Worm (Caenorhabditis elegans) whole organism, L2 larva: ENCODE results near the gene dsh-1.

Source experiments
- C34F6.9 ChIP-seq: fragments of 150-350 bp; optimal IDR thresholded peaks from 2 replicates; lab custom pipeline; 2014; ENCODE audit warnings: missing biosample characterization, missing genetic modification characterization
- F13H6.1 ChIP-seq: sonication (generic microtip); optimal IDR thresholded peaks from 2 replicates; lab custom pipeline; 2016; ENCODE audit warnings: missing genetic modification characterization, missing compliant biosample characterization
- R02D3.7 ChIP-seq: fragments of 150-350 bp; optimal IDR thresholded peaks from 2 replicates; lab custom pipeline; 2014; ENCODE audit warnings: missing biosample characterization, missing genetic modification characterization
- Y55F3AM.14 ChIP-seq: fragments of 200-800 bp; sonication (Bioruptor generic); optimal IDR thresholded peaks from 2 replicates; lab custom pipeline; 2018; ENCODE audit warnings: mild to moderate bottlenecking, missing genetic modification characterization, missing compliant biosample characterization
- alr-1 ChIP-seq: fragments of 150-350 bp; optimal IDR thresholded peaks from 2 replicates; lab custom pipeline; 2014; ENCODE audit warnings: missing biosample characterization, missing genetic modification characterization
- ama-1 ChIP-seq: fragments of 150-350 bp; optimal IDR thresholded peaks from 2 replicates; lab custom pipeline; 2018; ENCODE audit warnings: inconsistent platforms
- blmp-1 ChIP-seq: sonication (generic microtip); optimal IDR thresholded peaks from 2 replicates; lab custom pipeline; 2017; ENCODE audit warnings: missing genetic modification characterization, mild to moderate bottlenecking, missing compliant biosample characterization, antibody characterized with exemption, moderate library complexity; ENCODE audit not compliant: insufficient read depth
- crh-2 ChIP-seq: sonication (generic microtip); optimal IDR thresholded peaks from 2 replicates; lab custom pipeline; 2017; ENCODE audit warnings: missing biosample characterization, missing genetic modification characterization
- dmd-4 ChIP-seq: sonication (generic microtip); optimal IDR thresholded peaks from 2 replicates; lab custom pipeline; 2017; ENCODE audit warnings: missing biosample characterization, missing genetic modification characterization
- elt-1 ChIP-seq: fragments of 150-350 bp; optimal IDR thresholded peaks from 2 replicates; lab custom pipeline; 2014; ENCODE audit warnings: missing biosample characterization, missing genetic modification characterization
- fos-1 ChIP-seq: fragments of 150-350 bp; optimal IDR thresholded peaks from 2 replicates; lab custom pipeline; 2014; ENCODE audit warnings: missing biosample characterization, missing genetic modification characterization
- gmeb-1 ChIP-seq: fragments of 150-350 bp; optimal IDR thresholded peaks from 2 replicates; lab custom pipeline; 2014; ENCODE audit warnings: missing biosample characterization, missing genetic modification characterization
- lsy-2 ChIP-seq, 2 experiments: fragments of 150-350 bp in 1 of 2; sonication (generic microtip) in 1 of 2; optimal IDR thresholded peaks; 2 replicates each; lab custom pipeline; 2014 to 2017; ENCODE audit warnings: missing biosample characterization in 2 of 2, missing genetic modification characterization in 2 of 2
- mab-5 ChIP-seq: fragments of 150-350 bp; optimal IDR thresholded peaks from 2 replicates; lab custom pipeline; 2014; ENCODE audit warnings: missing biosample characterization, missing genetic modification characterization
- mbf-1 ChIP-seq: sonication (generic microtip); optimal IDR thresholded peaks from 2 replicates; lab custom pipeline; 2017; ENCODE audit warnings: missing biosample characterization, missing genetic modification characterization
- nhr-10 ChIP-seq: sonication (generic microtip); optimal IDR thresholded peaks from 2 replicates; lab custom pipeline; 2017; ENCODE audit warnings: missing biosample characterization, missing genetic modification characterization
- nhr-129 ChIP-seq: fragments of 150-350 bp; optimal IDR thresholded peaks from 2 replicates; lab custom pipeline; 2014; ENCODE audit warnings: missing biosample characterization, missing genetic modification characterization
- nhr-21 ChIP-seq: fragments of 150-350 bp; optimal IDR thresholded peaks from 2 replicates; lab custom pipeline; 2014; ENCODE audit warnings: missing biosample characterization, missing genetic modification characterization
- nhr-237 ChIP-seq: fragments of 150-350 bp; optimal IDR thresholded peaks from 2 replicates; lab custom pipeline; 2014; ENCODE audit warnings: missing biosample characterization, missing genetic modification characterization
- nhr-25 ChIP-seq: fragments of 150-350 bp; sonication (generic microtip); optimal IDR thresholded peaks from 3 replicates; lab custom pipeline; 2014; ENCODE audit warnings: missing biosample characterization, missing genetic modification characterization
- nhr-77 ChIP-seq: fragments of 150-350 bp; optimal IDR thresholded peaks from 2 replicates; lab custom pipeline; 2014; ENCODE audit warnings: missing biosample characterization, missing genetic modification characterization
- peb-1 ChIP-seq: fragments of 150-350 bp; optimal IDR thresholded peaks from 2 replicates; lab custom pipeline; 2014; ENCODE audit warnings: missing biosample characterization, missing genetic modification characterization
- skn-1 ChIP-seq: sonication (generic microtip); optimal IDR thresholded peaks from 2 replicates; lab custom pipeline; 2017; ENCODE audit warnings: missing biosample characterization, missing genetic modification characterization
- sma-3 ChIP-seq: sonication (generic microtip); optimal IDR thresholded peaks from 2 replicates; lab custom pipeline; 2016; ENCODE audit warnings: missing genetic modification reagents, missing genetic modification characterization, missing compliant biosample characterization
- sma-9 ChIP-seq, 2 experiments: fragments of 150-350 bp in 1 of 2; sonication (generic microtip) in 1 of 2; optimal IDR thresholded peaks; 2 replicates each; lab custom pipeline; 2014 to 2016; ENCODE audit warnings: missing genetic modification characterization in 2 of 2, mild to moderate bottlenecking in 1 of 2, missing biosample characterization in 1 of 2, missing compliant biosample characterization in 1 of 2, missing genetic modification reagents in 1 of 2, moderate library complexity in 1 of 2
- unc-39 ChIP-seq: fragments of 150-350 bp; optimal IDR thresholded peaks from 2 replicates; lab custom pipeline; 2014; ENCODE audit warnings: missing biosample characterization, missing genetic modification characterization
- unc-62 ChIP-seq: fragments of 150-350 bp; optimal IDR thresholded peaks from 2 replicates; lab custom pipeline; 2014; ENCODE audit warnings: missing biosample characterization, missing genetic modification reagents, missing genetic modification characterization
- zag-1 ChIP-seq: fragments of 150-350 bp; optimal IDR thresholded peaks from 2 replicates; lab custom pipeline; 2014; ENCODE audit warnings: missing biosample characterization, missing genetic modification characterization
- ztf-4 ChIP-seq: fragments of 150-350 bp; optimal IDR thresholded peaks from 2 replicates; lab custom pipeline; 2014; ENCODE audit warnings: missing biosample characterization, missing genetic modification characterization

The dsh-1 gene

DNA sequence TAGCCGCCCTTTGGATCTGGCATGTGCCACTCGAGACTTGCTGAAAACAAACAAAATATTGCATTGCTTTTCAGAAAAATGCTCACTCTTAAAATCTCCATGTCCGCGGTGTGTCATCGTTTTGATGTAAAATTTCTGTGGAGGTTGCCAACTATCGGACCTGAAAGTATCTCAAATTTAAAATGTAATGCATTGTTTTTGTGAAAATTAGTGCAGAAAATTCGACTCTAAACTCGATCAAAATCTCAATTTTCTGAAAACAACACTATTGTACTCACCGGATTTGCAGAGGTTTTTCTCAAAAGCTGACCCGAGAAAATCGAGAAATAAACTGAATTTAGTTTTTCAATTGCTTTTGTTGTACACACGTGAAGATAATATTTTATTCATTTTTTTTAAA lies 16.4 kb upstream of the dsh-1 start, which contains the start of gene T16D1.1:
Gene T16D1.1, minus strand, starts transcription at position 101 of the 400 bp plus-strand sequence.
- no peak for TF ChIP-seq Y55F3AM.14 (GFP tag; lab: Kevin White, UChicago)
- no peak for TF ChIP-seq zag-1 (tag; lab: Kevin White, UChicago)
- no peak for TF ChIP-seq alr-1 (tag; lab: Kevin White, UChicago)
- TF ChIP-seq, all 48 proteins: peak for 0

DNA sequence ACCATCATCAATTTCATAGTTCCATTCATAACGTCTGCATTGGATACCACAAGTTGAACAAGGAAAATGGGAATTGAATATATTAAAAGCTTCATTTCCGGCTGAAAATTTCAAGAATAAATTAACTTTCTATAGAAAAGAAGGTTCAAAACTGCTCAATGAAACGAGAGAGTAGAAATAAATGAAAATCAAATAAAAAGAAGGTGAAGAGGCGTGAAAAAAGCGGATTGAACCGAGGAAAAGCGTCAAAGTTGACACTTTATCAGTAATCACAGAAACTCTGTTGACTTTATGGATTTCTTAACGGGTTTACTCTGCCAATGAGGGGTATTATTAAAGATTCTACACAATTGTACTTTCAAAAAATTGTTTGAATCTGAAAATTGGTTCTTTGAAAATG lies 13.2 kb upstream of the dsh-1 start, which contains the start of gene pho-4:
Gene pho-4, minus strand, starts transcription at position 101 of the 400 bp plus-strand sequence.
- TF ChIP-seq ztf-4 (no peak), nhr-21 (tag; lab: Kevin White, UChicago) (no peak)

DNA sequence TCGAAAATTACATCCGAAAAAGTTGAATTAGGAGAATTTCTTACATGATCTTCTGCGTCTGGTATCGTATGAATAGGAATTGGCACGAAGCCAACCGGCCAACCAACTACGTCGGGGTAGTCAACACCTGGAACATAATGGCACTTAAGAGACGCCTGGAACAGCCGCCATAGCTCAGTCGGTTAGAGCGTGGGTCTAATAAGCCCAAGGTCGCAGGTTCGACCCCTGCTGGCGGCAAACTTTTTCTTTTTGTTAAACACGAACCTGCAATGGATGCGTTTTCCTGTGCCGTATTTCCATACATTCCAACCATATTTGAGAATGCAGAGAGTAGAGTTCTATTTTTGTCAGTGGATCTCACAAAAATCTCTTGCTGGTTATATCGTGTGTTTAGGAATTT lies 12.5 kb upstream of the dsh-1 start:
- TF ChIP-seq nhr-129 (tag; lab: Kevin White, UChicago) (peak; percentile 47), sma-9 (GFP tag; optimal IDR thresholded peaks at IDR 0.05; lab: Kevin White, UChicago) (peak; percentile 22), sma-9 (tag; optimal IDR thresholded peaks at IDR 0.05; lab: Kevin White, UChicago) (no peak), ztf-4 (no peak), gmeb-1 (tag; lab: Kevin White, UChicago) (peak; percentile 24), unc-39 (tag; lab: Kevin White, UChicago) (no peak)
- TF ChIP-seq, all 48 proteins: peak for 3

DNA sequence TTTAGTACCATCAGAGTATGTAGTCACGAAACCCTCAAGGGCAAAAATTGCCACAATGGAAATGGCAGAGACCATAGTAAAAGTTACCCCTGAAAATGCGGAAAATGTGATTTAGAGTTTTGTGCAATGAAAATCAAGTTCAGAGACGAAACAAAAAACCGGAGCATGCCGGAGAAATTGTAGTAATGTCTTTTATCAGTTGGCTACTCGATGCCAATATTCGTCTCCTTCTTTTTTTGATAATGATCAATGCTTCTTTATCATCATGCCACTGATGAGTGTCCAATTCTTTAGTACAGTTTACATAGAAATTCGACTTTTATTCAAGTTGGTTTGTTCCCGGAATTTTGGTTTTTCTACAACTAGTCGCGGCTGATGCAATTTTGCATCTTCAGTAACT lies 10.6 kb upstream of the dsh-1 start, which contains the start of gene pho-1:
Gene pho-1, minus strand, starts transcription at position 89 of the 400 bp plus-strand sequence.
- TF ChIP-seq blmp-1 (tag; lab: Kevin White, UChicago): no peak
- TF ChIP-seq peb-1: no peak
- TF ChIP-seq gmeb-1 (tag; lab: Kevin White, UChicago): no peak
- TF ChIP-seq fos-1 (tag; lab: Kevin White, UChicago): peak; percentile 82
- no peak for TF ChIP-seq unc-39 (tag; lab: Kevin White, UChicago)

DNA sequence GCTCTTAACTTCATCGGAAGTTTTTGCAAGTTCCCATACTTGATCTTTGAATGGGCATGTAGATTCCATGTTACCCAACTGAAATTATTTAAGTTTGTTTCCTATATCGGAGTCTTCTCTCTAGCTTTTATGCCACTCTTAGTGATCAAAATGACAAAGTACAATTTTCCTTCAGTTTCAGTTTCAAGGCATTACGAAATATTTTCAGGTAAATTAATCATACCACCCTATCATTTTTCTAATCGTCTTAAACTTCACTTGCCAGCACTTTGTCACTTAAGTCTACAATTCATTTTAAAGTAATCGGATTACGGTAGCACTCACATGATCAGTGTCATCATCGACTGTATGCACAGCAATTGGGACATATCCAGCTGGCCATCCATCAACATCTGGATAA lies 9.5 kb upstream of the dsh-1 start:
- no peak for TF ChIP-seq dmd-4 (tag; lab: Kevin White, UChicago)

DNA sequence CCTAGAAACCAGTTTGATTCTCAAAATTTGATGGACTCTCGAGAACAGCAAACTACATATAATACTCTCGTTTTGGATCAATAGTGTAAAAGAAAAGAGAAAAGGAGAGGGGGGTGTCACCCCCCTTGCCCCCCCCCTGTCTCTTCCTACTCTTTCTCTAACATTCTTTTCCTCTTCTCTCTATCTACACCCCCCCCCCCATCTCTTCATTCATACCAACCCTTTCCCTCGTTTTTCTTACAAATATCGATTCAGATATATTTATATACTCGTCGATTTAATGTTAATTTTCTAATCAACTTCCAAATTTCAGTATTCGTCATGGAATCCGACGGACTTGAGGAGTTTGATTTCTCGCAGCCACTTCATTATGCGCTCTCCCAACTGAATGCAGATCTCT lies 5.9 kb upstream of the dsh-1 start, which contains the start of gene EGAP2.1:
Gene EGAP2.1, plus strand, starts transcription at position 301 of the 400 bp plus-strand sequence.
- no peak for TF ChIP-seq crh-2
- TF ChIP-seq zag-1 (tag; lab: Kevin White, UChicago): no peak
- TF ChIP-seq nhr-25 (tag; lab: Kevin White, UChicago): no peak
- TF ChIP-seq nhr-21 (tag; lab: Kevin White, UChicago): no peak
- TF ChIP-seq lsy-2 (tag; optimal IDR thresholded peaks at IDR 0.05; lab: Kevin White, UChicago): no peak
- no peak for TF ChIP-seq C34F6.9
- no peak for TF ChIP-seq R02D3.7
- no peak for TF ChIP-seq unc-62 (GFP tag; lab: Kevin White, UChicago)
- no peak for TF ChIP-seq ama-1 (lab: Kevin White, UChicago)
- no peak for TF ChIP-seq gmeb-1 (tag; lab: Kevin White, UChicago)
- TF ChIP-seq mbf-1 (tag; lab: Kevin White, UChicago): no peak
- no peak for TF ChIP-seq mab-5 (tag; lab: Kevin White, UChicago)
- no peak for TF ChIP-seq nhr-77 (tag; lab: Kevin White, UChicago)
- no peak for TF ChIP-seq F13H6.1 (tag; lab: Kevin White, UChicago)
- no peak for TF ChIP-seq sma-9 (GFP tag; optimal IDR thresholded peaks at IDR 0.05; lab: Kevin White, UChicago)
- no peak for TF ChIP-seq sma-9 (tag; optimal IDR thresholded peaks at IDR 0.05; lab: Kevin White, UChicago)
- TF ChIP-seq nhr-237 (tag; lab: Kevin White, UChicago): no peak

DNA sequence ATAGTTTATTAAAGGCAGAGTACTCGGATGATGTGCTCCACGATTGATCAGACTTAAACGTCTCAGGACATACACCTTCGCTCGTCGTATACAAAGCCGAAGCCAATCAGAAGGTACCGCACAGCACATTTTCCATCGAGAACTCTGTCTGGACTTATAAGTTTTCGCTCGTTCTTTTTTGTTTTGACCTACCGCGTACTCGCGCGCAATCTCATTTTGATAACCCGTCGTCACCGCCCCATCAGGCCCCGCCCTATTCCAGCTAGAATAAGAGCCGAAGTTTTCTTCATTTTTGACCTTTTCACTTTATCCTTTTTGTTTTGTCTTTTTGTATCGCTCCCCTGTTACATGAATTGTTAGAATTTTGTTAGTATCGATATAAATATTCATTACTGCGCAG lies 4.4 kb upstream of the dsh-1 start, which contains the start of gene EGAP2.2:
Gene EGAP2.2, plus strand, starts transcription at position 301 of the 400 bp plus-strand sequence.
- TF ChIP-seq elt-1 (tag; lab: Kevin White, UChicago) (no peak), nhr-10 (no peak), mab-5 (tag; lab: Kevin White, UChicago) (no peak), crh-2 (no peak), fos-1 (tag; lab: Kevin White, UChicago) (no peak), sma-3 (GFP tag; lab: Kevin White, UChicago) (no peak), R02D3.7 (no peak), Y55F3AM.14 (GFP tag; lab: Kevin White, UChicago) (no peak), skn-1 (no peak), C34F6.9 (no peak), nhr-77 (tag; lab: Kevin White, UChicago) (no peak), unc-39 (tag; lab: Kevin White, UChicago) (no peak)
